Fruit fly (Drosophila melanogaster) whole organism, embryonic: ENCODE measurements around the gene Rbp.
A peak's percentile ranks its signal among the peaks of the same experiment; 100 is the strongest.

Source experiments
- ATbp ChIP-seq: fragments of 200-800 bp; sonication (Bioruptor generic); optimal IDR thresholded peaks from 2 replicates; lab custom pipeline; 2017; ENCODE audit warnings: missing biosample characterization, mild to moderate bottlenecking, missing genetic modification characterization, missing genetic modification reagents
- Aef1 ChIP-seq: fragments of 200-800 bp; sonication (Bioruptor generic); IDR thresholded peaks from 3 replicates; pipeline ENCODE4 v1.3.6; 2022; ENCODE audit warnings: missing biosample characterization, missing genetic modification characterization
- Bdp1 ChIP-seq: fragments of 200-800 bp; sonication (Bioruptor generic); optimal IDR thresholded peaks from 3 replicates; lab custom pipeline; 2016; ENCODE audit warnings: missing biosample characterization, missing genetic modification characterization
- BtbVII ChIP-seq: fragments of 200-800 bp; sonication (Bioruptor generic); optimal IDR thresholded peaks from 3 replicates; lab custom pipeline; 2017; ENCODE audit warnings: missing biosample characterization, mild to moderate bottlenecking, missing genetic modification characterization
- CG10209 ChIP-seq: fragments of 200-800 bp; sonication (Bioruptor generic); optimal IDR thresholded peaks from 3 replicates; lab custom pipeline; 2017; ENCODE audit warnings: missing biosample characterization, mild to moderate bottlenecking, missing genetic modification characterization, missing genetic modification reagents
- CG10431 ChIP-seq: fragments of 200-800 bp; sonication (Bioruptor generic); optimal IDR thresholded peaks from 3 replicates; lab custom pipeline; 2018; ENCODE audit warnings: missing biosample characterization, mild to moderate bottlenecking, missing genetic modification characterization
- CG15073 ChIP-seq: fragments of 200-800 bp; sonication (Bioruptor generic); optimal IDR thresholded peaks from 2 replicates; lab custom pipeline; 2016; ENCODE audit warnings: missing biosample characterization, missing genetic modification characterization
- CG17568 ChIP-seq: fragments of 200-800 bp; sonication (Bioruptor generic); optimal IDR thresholded peaks from 2 replicates; lab custom pipeline; 2018; ENCODE audit warnings: missing biosample characterization, mild to moderate bottlenecking, missing genetic modification characterization, moderate library complexity
- CG30020 ChIP-seq: fragments of 200-800 bp; optimal IDR thresholded peaks from 2 replicates; lab custom pipeline; 2019; ENCODE audit warnings: missing biosample characterization, mild to moderate bottlenecking, missing genetic modification characterization, moderate library complexity
- CG31388 ChIP-seq: fragments of 200-800 bp; sonication (Bioruptor generic); optimal IDR thresholded peaks from 2 replicates; lab custom pipeline; 2016; ENCODE audit warnings: missing biosample characterization, missing genetic modification characterization
- CG6689 ChIP-seq: fragments of 200-800 bp; sonication (Bioruptor generic); IDR thresholded peaks from 2 replicates; pipeline ENCODE4 v1.3.6; 2022; ENCODE audit warnings: missing biosample characterization, missing genetic modification characterization
- CG7987 ChIP-seq: fragments of 200-800 bp; sonication (Bioruptor generic); optimal IDR thresholded peaks from 2 replicates; lab custom pipeline; 2018; ENCODE audit warnings: missing biosample characterization, mild to moderate bottlenecking, missing genetic modification characterization, moderate library complexity
- CG8924 ChIP-seq: fragments of 200-800 bp; optimal IDR thresholded peaks from 3 replicates; lab custom pipeline; 2019; ENCODE audit warnings: missing biosample characterization, mild to moderate bottlenecking, missing genetic modification characterization, moderate library complexity
- CTCF ChIP-seq: fragments of 200-800 bp; sonication (Bioruptor generic); optimal IDR thresholded peaks from 2 replicates; lab custom pipeline; 2017; ENCODE audit warnings: missing biosample characterization, mild to moderate bottlenecking, missing genetic modification characterization, moderate library complexity
- CkIIα-i1 ChIP-seq: fragments of 200-800 bp; sonication (Bioruptor generic); IDR thresholded peaks from 2 replicates; pipeline ENCODE4 v1.3.6; 2022; ENCODE audit warnings: missing biosample characterization, missing genetic modification characterization
- Deaf1 ChIP-seq: fragments of 200-800 bp; optimal IDR thresholded peaks from 3 replicates; lab custom pipeline; 2019; ENCODE audit warnings: missing biosample characterization, mild to moderate bottlenecking, missing genetic modification characterization, moderate library complexity
- Dfd ChIP-seq, 2 experiments: fragments of >200 bp; optimal IDR thresholded peaks; 2 replicates each; lab custom pipeline; 2017; ENCODE audit warnings: missing biosample characterization in 2 of 2, missing genetic modification characterization in 2 of 2
- Dll ChIP-seq: fragments of 200-800 bp; sonication (Bioruptor generic); IDR thresholded peaks from 4 replicates; pipeline ENCODE4 v1.3.6; 2022; ENCODE audit warnings: missing biosample characterization, missing genetic modification characterization; ENCODE audit not compliant: partially characterized antibody
- Doc2 ChIP-seq: fragments of 200-800 bp; sonication (Bioruptor generic); IDR thresholded peaks from 2 replicates; pipeline ENCODE4 v1.3.6; 2022; ENCODE audit warnings: missing biosample characterization, missing genetic modification characterization
- Fer3 ChIP-seq: fragments of 200-800 bp; sonication (Bioruptor generic); optimal IDR thresholded peaks from 2 replicates; lab custom pipeline; 2018; ENCODE audit warnings: missing biosample characterization, mild to moderate bottlenecking, missing genetic modification characterization, moderate library complexity
- H15 ChIP-seq: fragments of 200-800 bp; sonication (Bioruptor generic); IDR thresholded peaks from 3 replicates; pipeline ENCODE4 v1.3.6; 2022; ENCODE audit warnings: missing biosample characterization, missing genetic modification characterization
- HLH4C ChIP-seq: fragments of 200-800 bp; sonication (Bioruptor generic); IDR thresholded peaks from 3 replicates; pipeline ENCODE4 v1.3.6; 2022; ENCODE audit warnings: missing biosample characterization, missing genetic modification characterization; ENCODE audit not compliant: partially characterized antibody
- Hr3 ChIP-seq: fragments of 200-800 bp; sonication (Bioruptor generic); optimal IDR thresholded peaks from 3 replicates; lab custom pipeline; 2016; ENCODE audit warnings: missing biosample characterization, missing genetic modification characterization
- Hr78 ChIP-seq, 2 experiments: fragments of 200-800 bp in 1 of 2; fragments of >200 bp in 1 of 2; sonication (Bioruptor generic) in 1 of 2; optimal IDR thresholded peaks; 2 replicates each; lab custom pipeline; 2017 to 2019; ENCODE audit warnings: missing biosample characterization in 2 of 2, missing genetic modification characterization in 2 of 2, mild to moderate bottlenecking in 1 of 2, moderate library complexity in 1 of 2
- Meics ChIP-seq: fragments of 200-800 bp; sonication (Bioruptor generic); optimal IDR thresholded peaks from 2 replicates; lab custom pipeline; 2017; ENCODE audit warnings: missing biosample characterization, mild to moderate bottlenecking, missing genetic modification characterization
- NC2β ChIP-seq: fragments of 200-800 bp; sonication (Bioruptor generic); optimal IDR thresholded peaks from 2 replicates; lab custom pipeline; 2016; ENCODE audit warnings: missing biosample characterization, missing genetic modification characterization
- Nf-YA ChIP-seq: fragments of 200-800 bp; sonication (Bioruptor generic); IDR thresholded peaks from 2 replicates; pipeline ENCODE4 v1.3.6; 2022; ENCODE audit warnings: missing biosample characterization, missing genetic modification characterization
- Oaz ChIP-seq: fragments of 200-800 bp; sonication (Bioruptor generic); IDR thresholded peaks from 2 replicates; pipeline ENCODE4 v1.3.6; 2022; ENCODE audit warnings: missing biosample characterization, missing genetic modification characterization
- Opbp ChIP-seq: fragments of 200-800 bp; sonication (Bioruptor generic); IDR thresholded peaks from 3 replicates; pipeline ENCODE4 v1.3.6; 2022; ENCODE audit warnings: missing biosample characterization, missing genetic modification characterization; ENCODE audit not compliant: partially characterized antibody
- Rfx ChIP-seq: fragments of 200-800 bp; sonication (Bioruptor generic); IDR thresholded peaks from 2 replicates; pipeline ENCODE4 v1.3.6; 2022; ENCODE audit warnings: missing biosample characterization, missing genetic modification characterization
- Ssrp ChIP-seq: fragments of 200-800 bp; sonication (Bioruptor generic); optimal IDR thresholded peaks from 2 replicates; lab custom pipeline; 2018; ENCODE audit warnings: missing biosample characterization, mild to moderate bottlenecking, missing genetic modification characterization, moderate library complexity
- TFAM ChIP-seq: fragments of 200-800 bp; sonication (Bioruptor generic); optimal IDR thresholded peaks from 2 replicates; lab custom pipeline; 2017; ENCODE audit warnings: missing biosample characterization, missing genetic modification characterization, inconsistent platforms
- abd-A ChIP-seq: fragments of 200-800 bp; sonication (Bioruptor generic); optimal IDR thresholded peaks from 3 replicates; lab custom pipeline; 2019; ENCODE audit warnings: missing biosample characterization, mild to moderate bottlenecking, missing genetic modification characterization, moderate library complexity
- ash1 ChIP-seq: fragments of 200-800 bp; sonication (Bioruptor generic); optimal IDR thresholded peaks from 2 replicates; lab custom pipeline; 2018; ENCODE audit warnings: missing biosample characterization, mild to moderate bottlenecking, missing genetic modification characterization
- cwo ChIP-seq: fragments of 200-800 bp; sonication (Bioruptor generic); optimal IDR thresholded peaks from 3 replicates; lab custom pipeline; 2017; ENCODE audit warnings: missing biosample characterization, missing genetic modification characterization, mild to moderate bottlenecking, moderate library complexity, missing genetic modification reagents
- disco-r ChIP-seq: fragments of 200-800 bp; sonication (Bioruptor generic); optimal IDR thresholded peaks from 2 replicates; lab custom pipeline; 2016; ENCODE audit warnings: missing biosample characterization, missing genetic modification characterization
- en ChIP-seq: fragments of 200-800 bp; sonication (Bioruptor generic); optimal IDR thresholded peaks from 2 replicates; lab custom pipeline; 2016; ENCODE audit warnings: missing biosample characterization, missing genetic modification characterization
- grau ChIP-seq: fragments of 200-800 bp; optimal IDR thresholded peaks from 3 replicates; lab custom pipeline; 2019; ENCODE audit warnings: missing biosample characterization, mild to moderate bottlenecking, missing genetic modification characterization, moderate library complexity
- gt ChIP-seq: fragments of 200-800 bp; sonication (Bioruptor generic); IDR thresholded peaks from 2 replicates; pipeline ENCODE4 v1.3.6; 2022; ENCODE audit warnings: missing biosample characterization, missing genetic modification characterization
- kay ChIP-seq: fragments of 200-800 bp; sonication (Bioruptor generic); optimal IDR thresholded peaks from 2 replicates; lab custom pipeline; 2016; ENCODE audit warnings: missing biosample characterization, missing genetic modification characterization
- lbe ChIP-seq: fragments of 200-800 bp; sonication (Bioruptor generic); optimal IDR thresholded peaks from 2 replicates; lab custom pipeline; 2016; ENCODE audit warnings: missing biosample characterization, mild to moderate bottlenecking, missing genetic modification characterization
- lilli ChIP-seq: fragments of 200-800 bp; sonication (Bioruptor generic); optimal IDR thresholded peaks from 3 replicates; lab custom pipeline; 2016; ENCODE audit warnings: missing biosample characterization, missing genetic modification characterization
- lola ChIP-seq, 3 experiments: fragments of >200 bp in 2 of 3; fragments of 200-800 bp in 1 of 3; sonication (Bioruptor generic) in 1 of 3; optimal IDR thresholded peaks; 2 replicates each; lab custom pipeline; 2017 to 2019; ENCODE audit warnings: missing biosample characterization in 3 of 3, missing genetic modification characterization in 3 of 3, mild to moderate bottlenecking in 1 of 3, moderate library complexity in 1 of 3
- nmo ChIP-seq: fragments of 200-800 bp; sonication (Bioruptor generic); optimal IDR thresholded peaks from 2 replicates; lab custom pipeline; 2018; ENCODE audit warnings: missing biosample characterization, mild to moderate bottlenecking, missing genetic modification characterization, moderate library complexity
- pb ChIP-seq: fragments of 200-800 bp; sonication (Bioruptor generic); optimal IDR thresholded peaks from 3 replicates; lab custom pipeline; 2016; ENCODE audit warnings: missing biosample characterization, missing genetic modification characterization
- pho ChIP-seq: fragments of 200-800 bp; sonication (Bioruptor generic); optimal IDR thresholded peaks from 2 replicates; lab custom pipeline; 2016; ENCODE audit warnings: missing biosample characterization, missing genetic modification characterization
- pita ChIP-seq: fragments of 200-800 bp; sonication (Bioruptor generic); optimal IDR thresholded peaks from 2 replicates; lab custom pipeline; 2017; ENCODE audit warnings: missing biosample characterization, mild to moderate bottlenecking, missing genetic modification characterization
- run ChIP-seq: fragments of 200-800 bp; sonication (Bioruptor generic); optimal IDR thresholded peaks from 3 replicates; lab custom pipeline; 2018; ENCODE audit warnings: missing biosample characterization, mild to moderate bottlenecking, missing genetic modification characterization
- sens ChIP-seq: fragments of 200-800 bp; sonication (Bioruptor generic); peaks from one replicate; lab custom pipeline; 2016; ENCODE audit warnings: missing biosample characterization, missing genetic modification characterization
- sisA ChIP-seq: fragments of 200-800 bp; sonication (Bioruptor generic); IDR thresholded peaks from 2 replicates; pipeline ENCODE4 v1.3.6; 2022; ENCODE audit warnings: missing biosample characterization, missing genetic modification characterization
- stwl ChIP-seq: fragments of 200-800 bp; sonication (Bioruptor generic); optimal IDR thresholded peaks from 3 replicates; lab custom pipeline; 2018; ENCODE audit warnings: missing biosample characterization, mild to moderate bottlenecking, missing genetic modification characterization, moderate library complexity
- unpg ChIP-seq: fragments of 200-800 bp; sonication (Bioruptor generic); optimal IDR thresholded peaks from 3 replicates; lab custom pipeline; 2018; ENCODE audit warnings: missing biosample characterization, mild to moderate bottlenecking, missing genetic modification characterization, moderate library complexity

Gene Rbp

DNA sequence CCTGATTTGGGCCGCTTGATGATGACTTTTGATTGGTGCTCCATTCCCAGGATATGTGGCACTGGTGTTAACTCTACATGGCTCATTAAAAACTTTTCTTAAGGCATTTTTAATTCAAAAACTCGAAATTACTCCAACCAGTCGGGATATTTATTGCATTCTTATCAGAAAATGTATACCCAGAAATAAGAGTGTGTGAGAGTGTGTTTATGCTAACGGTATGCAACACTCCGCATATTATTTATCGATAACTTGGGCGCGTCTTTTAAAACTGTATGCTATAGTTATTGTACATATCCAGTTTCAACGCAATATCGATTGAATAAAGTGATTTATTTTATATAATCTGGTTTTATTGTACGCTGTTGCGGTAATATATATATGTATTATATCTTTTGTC, 7.0 kb upstream of the Rbp start, which contains the start of gene CG34404 (continued):
- TF ChIP-seq BtbVII (GFP tag; lab: Kevin White, UChicago), result no peak
- no peak for TF ChIP-seq pho (GFP tag; lab: Kevin White, UChicago)
- no peak for TF ChIP-seq CG30020 (tag; lab: Kevin White, UChicago)
- TF ChIP-seq HLH4C (GFP tag; lab: Robert Waterston, UW), result peak; percentile 42; the same call in 1 of the 3 replicates
- peak; percentile 62 for TF ChIP-seq sens (GFP tag; lab: Kevin White, UChicago)
- TF ChIP-seq CG6689, result no peak
- TF ChIP-seq Dfd (GFP tag; optimal IDR thresholded peaks at IDR 0.05; lab: Kevin White, UChicago), result no peak
- no peak for TF ChIP-seq gt (GFP tag; lab: Robert Waterston, UW)
- no peak for TF ChIP-seq CG7987
- TF ChIP-seq ATbp (GFP tag; lab: Kevin White, UChicago), result no peak
- no peak for TF ChIP-seq Doc2 (GFP tag; lab: Robert Waterston, UW)
- no peak for TF ChIP-seq run (tag; lab: Kevin White, UChicago)
- no peak for TF ChIP-seq lilli (GFP tag; lab: Kevin White, UChicago)
- no peak for TF ChIP-seq Meics (GFP tag; lab: Kevin White, UChicago)
- no peak for TF ChIP-seq Bdp1
- TF ChIP-seq Deaf1 (tag; lab: Kevin White, UChicago), result no peak
- no peak for TF ChIP-seq Rfx (GFP tag; lab: Robert Waterston, UW)
- TF ChIP-seq TFAM, result no peak
- TF ChIP-seq Nf-YA (GFP tag; lab: Robert Waterston, UW), result no peak
- TF ChIP-seq CTCF, result no peak
- TF ChIP-seq CG31388, result no peak
- no peak for TF ChIP-seq CG10431 (GFP tag; lab: Kevin White, UChicago)
- TF ChIP-seq Opbp (GFP tag; lab: Robert Waterston, UW), result no peak
- no peak for TF ChIP-seq Hr3 (GFP tag; lab: Kevin White, UChicago)
- no peak for TF ChIP-seq CkIIα-i1
- no peak for TF ChIP-seq pb (GFP tag; lab: Kevin White, UChicago)
- no peak for TF ChIP-seq H15 (GFP tag; lab: Robert Waterston, UW)
- TF ChIP-seq sisA (GFP tag; lab: Robert Waterston, UW), result no peak
- TF ChIP-seq Ssrp (tag; lab: Kevin White, UChicago), result no peak
- TF ChIP-seq pita (GFP tag; lab: Kevin White, UChicago), result no peak
- TF ChIP-seq CG15073 (GFP tag; lab: Kevin White, UChicago), result no peak
- no peak for TF ChIP-seq lbe (GFP tag; lab: Kevin White, UChicago)
- TF ChIP-seq NC2β, result no peak
- no peak for TF ChIP-seq Oaz (GFP tag; lab: Robert Waterston, UW)
- TF ChIP-seq Fer3, result no peak
- peak; percentile 6 for TF ChIP-seq unpg (GFP tag; lab: Kevin White, UChicago)
- no peak for TF ChIP-seq abd-A (tag; lab: Kevin White, UChicago)
- no peak for TF ChIP-seq Aef1 (GFP tag; lab: Robert Waterston, UW)
- no peak for TF ChIP-seq kay
- no peak for TF ChIP-seq disco-r (GFP tag; lab: Kevin White, UChicago)
- TF ChIP-seq cwo (GFP tag; lab: Kevin White, UChicago), result no peak
- TF ChIP-seq lola (GFP tag; optimal IDR thresholded peaks at IDR 0.05; lab: Kevin White, UChicago), result no peak
- no peak for TF ChIP-seq CG10209 (GFP tag; lab: Kevin White, UChicago)
- no peak for TF ChIP-seq en (GFP tag; lab: Kevin White, UChicago)
- no peak for TF ChIP-seq CG17568 (GFP tag; lab: Kevin White, UChicago)
- no peak for TF ChIP-seq nmo (GFP tag; lab: Kevin White, UChicago)
- TF ChIP-seq Hr78 (GFP tag; optimal IDR thresholded peaks at IDR 0.05; lab: Kevin White, UChicago), result no peak
- TF ChIP-seq Dll (GFP tag; lab: Robert Waterston, UW), result 0 out of 4 replicates have a peak, but pooled peaks have one; percentile 46
- TF ChIP-seq grau (tag; lab: Kevin White, UChicago), result no peak
- peak; percentile 45 for TF ChIP-seq stwl (tag; lab: Kevin White, UChicago)
- no peak for TF ChIP-seq CG8924
- no peak for TF ChIP-seq ash1 (GFP tag; lab: Kevin White, UChicago)
